Fruit fly (Drosophila melanogaster) whole organism, embryonic: ENCODE results near the gene Gli.
A peak's percentile ranks its signal among the peaks of the same experiment; 100 is the strongest.

Source experiments
- Ada2b ChIP-seq: fragments of 200-800 bp; sonication (Bioruptor generic); IDR thresholded peaks from 2 replicates; pipeline ENCODE4 v1.3.6; 2022; ENCODE audit warnings: missing biosample characterization, missing genetic modification characterization
- B-H2 ChIP-seq: fragments of 200-800 bp; sonication (Bioruptor generic); optimal IDR thresholded peaks from 2 replicates; lab custom pipeline; 2018; ENCODE audit warnings: missing biosample characterization, mild to moderate bottlenecking, missing genetic modification characterization
- CG12155 ChIP-seq: fragments of 200-800 bp; sonication (Bioruptor generic); optimal IDR thresholded peaks from 3 replicates; lab custom pipeline; 2016; ENCODE audit warnings: missing biosample characterization, missing genetic modification characterization
- CG12219 ChIP-seq: fragments of 200-800 bp; sonication (Bioruptor generic); optimal IDR thresholded peaks from 3 replicates; lab custom pipeline; 2018; ENCODE audit warnings: missing biosample characterization, mild to moderate bottlenecking, missing genetic modification characterization
- CG12769 ChIP-seq: fragments of 200-800 bp; sonication (Bioruptor generic); optimal IDR thresholded peaks from 2 replicates; lab custom pipeline; 2019; ENCODE audit warnings: missing biosample characterization, mild to moderate bottlenecking, missing genetic modification characterization, moderate library complexity
- CG14667 ChIP-seq: fragments of 200-800 bp; sonication (Bioruptor generic); IDR thresholded peaks from 2 replicates; pipeline ENCODE4 v1.3.6; 2022; ENCODE audit warnings: missing biosample characterization, missing genetic modification characterization
- CG14710 ChIP-seq: fragments of 200-800 bp; sonication (Bioruptor generic); optimal IDR thresholded peaks from 3 replicates; lab custom pipeline; 2019; ENCODE audit warnings: missing biosample characterization, mild to moderate bottlenecking, missing genetic modification characterization, moderate library complexity
- CG1603 ChIP-seq: fragments of 200-800 bp; sonication (Bioruptor generic); optimal IDR thresholded peaks from 2 replicates; lab custom pipeline; 2019; ENCODE audit warnings: missing biosample characterization, mild to moderate bottlenecking, missing genetic modification characterization, moderate library complexity
- CG16779 ChIP-seq: fragments of 200-800 bp; sonication (Bioruptor generic); IDR thresholded peaks from 2 replicates; pipeline ENCODE4 v1.3.6; 2022; ENCODE audit warnings: missing biosample characterization, missing genetic modification characterization
- CG17328 ChIP-seq: fragments of 200-800 bp; sonication (Bioruptor generic); IDR thresholded peaks from 2 replicates; pipeline ENCODE4 v1.3.6; 2022; ENCODE audit warnings: missing biosample characterization, missing genetic modification characterization
- CG2199 ChIP-seq: fragments of 200-800 bp; sonication (Bioruptor generic); IDR thresholded peaks from 3 replicates; pipeline ENCODE4 v1.3.6; 2022; ENCODE audit warnings: missing biosample characterization, missing genetic modification characterization
- CG2712 ChIP-seq: fragments of 200-800 bp; optimal IDR thresholded peaks from 3 replicates; lab custom pipeline; 2019; ENCODE audit warnings: missing biosample characterization, mild to moderate bottlenecking, missing genetic modification characterization, moderate library complexity
- CG34224 ChIP-seq: fragments of 200-800 bp; sonication (Bioruptor generic); IDR thresholded peaks from 3 replicates; pipeline ENCODE4 v1.3.6; 2022; ENCODE audit warnings: missing biosample characterization, missing genetic modification characterization; ENCODE audit not compliant: partially characterized antibody
- CG3995 ChIP-seq: fragments of 200-800 bp; sonication (Bioruptor generic); optimal IDR thresholded peaks from 3 replicates; lab custom pipeline; 2016; ENCODE audit warnings: missing biosample characterization, missing genetic modification characterization
- CG8478 ChIP-seq: fragments of >200 bp; optimal IDR thresholded peaks from 2 replicates; lab custom pipeline; 2018
- CTCF ChIP-seq: fragments of 200-800 bp; sonication (Bioruptor generic); optimal IDR thresholded peaks from 2 replicates; lab custom pipeline; 2017; ENCODE audit warnings: missing biosample characterization, mild to moderate bottlenecking, missing genetic modification characterization, moderate library complexity
- Chrac-16 ChIP-seq: fragments of 200-800 bp; sonication (Bioruptor generic); optimal IDR thresholded peaks from 3 replicates; lab custom pipeline; 2016; ENCODE audit warnings: missing biosample characterization, missing genetic modification characterization
- D19A ChIP-seq: fragments of 200-800 bp; optimal IDR thresholded peaks from 3 replicates; lab custom pipeline; 2019; ENCODE audit warnings: missing biosample characterization, mild to moderate bottlenecking, missing genetic modification characterization, moderate library complexity
- Ets65A ChIP-seq: fragments of 200-800 bp; sonication (Bioruptor generic); peaks from one replicate; lab custom pipeline; 2016; ENCODE audit warnings: missing biosample characterization, missing genetic modification characterization
- Hsf ChIP-seq: fragments of 200-800 bp; sonication (Bioruptor generic); optimal IDR thresholded peaks from 3 replicates; lab custom pipeline; 2016; ENCODE audit warnings: missing biosample characterization, missing genetic modification characterization
- Mes4 ChIP-seq: fragments of 200-800 bp; sonication (Bioruptor generic); optimal IDR thresholded peaks from 2 replicates; lab custom pipeline; 2016; ENCODE audit warnings: missing biosample characterization, missing genetic modification characterization
- NC2β ChIP-seq: fragments of 200-800 bp; sonication (Bioruptor generic); optimal IDR thresholded peaks from 2 replicates; lab custom pipeline; 2016; ENCODE audit warnings: missing biosample characterization, missing genetic modification characterization
- Neu2 ChIP-seq: fragments of 200-800 bp; sonication (Bioruptor generic); optimal IDR thresholded peaks from 3 replicates; lab custom pipeline; 2016; ENCODE audit warnings: missing biosample characterization, missing genetic modification characterization, borderline replicate concordance
- NfI ChIP-seq: fragments of 200-800 bp; sonication (Bioruptor generic); optimal IDR thresholded peaks from 3 replicates; lab custom pipeline; 2018; ENCODE audit warnings: missing biosample characterization, mild to moderate bottlenecking, missing genetic modification characterization, moderate library complexity
- Oli ChIP-seq: fragments of 200-800 bp; sonication (Bioruptor generic); optimal IDR thresholded peaks from 2 replicates; lab custom pipeline; 2018; ENCODE audit warnings: missing biosample characterization, mild to moderate bottlenecking, missing genetic modification characterization, moderate library complexity
- Rx ChIP-seq: fragments of 200-800 bp; sonication (Bioruptor generic); IDR thresholded peaks from 2 replicates; pipeline ENCODE4 v1.3.6; 2022; ENCODE audit warnings: missing biosample characterization, missing genetic modification characterization
- Scr ChIP-seq: fragments of 200-800 bp; sonication (Bioruptor generic); IDR thresholded peaks from 2 replicates; pipeline ENCODE4 v1.3.6; 2022; ENCODE audit warnings: missing biosample characterization, missing genetic modification characterization; ENCODE audit not compliant: partially characterized antibody
- Sox102F ChIP-seq: fragments of 200-800 bp; sonication (Bioruptor generic); optimal IDR thresholded peaks from 2 replicates; lab custom pipeline; 2018; ENCODE audit warnings: missing biosample characterization, mild to moderate bottlenecking, missing genetic modification characterization, moderate library complexity
- Usf ChIP-seq: fragments of 200-800 bp; sonication (Bioruptor generic); optimal IDR thresholded peaks from 2 replicates; lab custom pipeline; 2017; ENCODE audit warnings: missing genotype, missing biosample characterization, missing genetic modification characterization
- bsh ChIP-seq, 2 experiments: fragments of 200-800 bp; sonication (Bioruptor generic); optimal IDR thresholded peaks; 2 replicates each; lab custom pipeline; 2017 to 2018; ENCODE audit warnings: mild to moderate bottlenecking in 2 of 2, missing biosample characterization in 2 of 2, missing genetic modification characterization in 2 of 2, moderate library complexity in 1 of 2
- btn ChIP-seq: fragments of 200-800 bp; sonication (Bioruptor generic); optimal IDR thresholded peaks from 2 replicates; lab custom pipeline; 2016; ENCODE audit warnings: missing biosample characterization, missing genetic modification characterization
- chif ChIP-seq, 2 experiments: fragments of 200-800 bp; sonication (Bioruptor generic); optimal IDR thresholded peaks; 3 replicates each; lab custom pipeline; 2016; ENCODE audit warnings: missing biosample characterization in 2 of 2, missing genetic modification characterization in 2 of 2
- corto ChIP-seq: fragments of 200-800 bp; sonication (Bioruptor generic); optimal IDR thresholded peaks from 2 replicates; lab custom pipeline; 2016; ENCODE audit warnings: missing biosample characterization, mild to moderate bottlenecking, missing genetic modification characterization, moderate library complexity
- danr ChIP-seq: fragments of 200-800 bp; sonication (Bioruptor generic); IDR thresholded peaks from 2 replicates; pipeline ENCODE4 v1.3.6; 2022; ENCODE audit warnings: missing biosample characterization, missing genetic modification characterization
- dmrt11E ChIP-seq: fragments of 200-800 bp; sonication (Bioruptor generic); optimal IDR thresholded peaks from 3 replicates; lab custom pipeline; 2018; ENCODE audit warnings: missing biosample characterization, mild to moderate bottlenecking, missing genetic modification characterization, moderate library complexity
- emc ChIP-seq: fragments of 200-800 bp; sonication (Bioruptor generic); optimal IDR thresholded peaks from 2 replicates; lab custom pipeline; 2016; ENCODE audit warnings: missing biosample characterization, missing genetic modification characterization
- gro ChIP-seq: fragments of 200-800 bp; sonication (Bioruptor generic); optimal IDR thresholded peaks from 2 replicates; lab custom pipeline; 2016; ENCODE audit warnings: missing biosample characterization, missing genetic modification characterization
- hbn ChIP-seq: fragments of 200-800 bp; sonication (Bioruptor generic); IDR thresholded peaks from 2 replicates; pipeline ENCODE4 v1.3.6; 2022; ENCODE audit warnings: missing biosample characterization, missing genetic modification characterization; ENCODE audit not compliant: partially characterized antibody
- ken ChIP-seq: fragments of 200-800 bp; sonication (Bioruptor generic); IDR thresholded peaks from 3 replicates; pipeline ENCODE4 v1.3.6; 2022; ENCODE audit warnings: missing biosample characterization, missing genetic modification characterization
- klu ChIP-seq: fragments of 200-800 bp; sonication (Bioruptor generic); IDR thresholded peaks from 2 replicates; pipeline ENCODE4 v1.3.6; 2022; ENCODE audit warnings: missing biosample characterization, missing genetic modification characterization
- lbe ChIP-seq: fragments of 200-800 bp; sonication (Bioruptor generic); optimal IDR thresholded peaks from 2 replicates; lab custom pipeline; 2016; ENCODE audit warnings: missing biosample characterization, mild to moderate bottlenecking, missing genetic modification characterization
- pan ChIP-seq, 4 experiments: fragments of >200 bp in 3 of 4; fragments of 200-800 bp in 1 of 4; sonication (Bioruptor generic) in 1 of 4; optimal IDR thresholded peaks in 3 of 4; IDR thresholded peaks in 1 of 4; 2 replicates each; pipeline versions ENCODE4 v1.3.6 to Lab custom; 2017 to 2022; ENCODE audit warnings: missing biosample characterization in 2 of 4, missing genetic modification characterization in 2 of 4, mixed read lengths in 1 of 4
- run ChIP-seq: fragments of 200-800 bp; sonication (Bioruptor generic); optimal IDR thresholded peaks from 3 replicates; lab custom pipeline; 2018; ENCODE audit warnings: missing biosample characterization, mild to moderate bottlenecking, missing genetic modification characterization
- schlank ChIP-seq: fragments of 200-800 bp; sonication (Bioruptor generic); optimal IDR thresholded peaks from 2 replicates; lab custom pipeline; 2018; ENCODE audit warnings: missing biosample characterization, mild to moderate bottlenecking, missing genetic modification characterization
- sens ChIP-seq: fragments of 200-800 bp; sonication (Bioruptor generic); peaks from one replicate; lab custom pipeline; 2016; ENCODE audit warnings: missing biosample characterization, missing genetic modification characterization
- sqz ChIP-seq: fragments of 200-800 bp; sonication (Bioruptor generic); optimal IDR thresholded peaks from 3 replicates; lab custom pipeline; 2018; ENCODE audit warnings: missing biosample characterization, mild to moderate bottlenecking, missing genetic modification characterization
- tx ChIP-seq: fragments of 200-800 bp; sonication (Bioruptor generic); optimal IDR thresholded peaks from 2 replicates; lab custom pipeline; 2016; ENCODE audit warnings: missing biosample characterization, missing genetic modification characterization
- zen2 ChIP-seq: fragments of 200-800 bp; sonication (Bioruptor generic); IDR thresholded peaks from 3 replicates; pipeline ENCODE4 v1.3.6; 2022; ENCODE audit warnings: missing biosample characterization, missing genetic modification characterization; ENCODE audit not compliant: partially characterized antibody
- zfh1 ChIP-seq: fragments of 200-800 bp; sonication (Bioruptor generic); IDR thresholded peaks from 3 replicates; pipeline ENCODE4 v1.3.6; 2022; ENCODE audit warnings: missing biosample characterization, missing genetic modification characterization

Gene Gli

DNA sequence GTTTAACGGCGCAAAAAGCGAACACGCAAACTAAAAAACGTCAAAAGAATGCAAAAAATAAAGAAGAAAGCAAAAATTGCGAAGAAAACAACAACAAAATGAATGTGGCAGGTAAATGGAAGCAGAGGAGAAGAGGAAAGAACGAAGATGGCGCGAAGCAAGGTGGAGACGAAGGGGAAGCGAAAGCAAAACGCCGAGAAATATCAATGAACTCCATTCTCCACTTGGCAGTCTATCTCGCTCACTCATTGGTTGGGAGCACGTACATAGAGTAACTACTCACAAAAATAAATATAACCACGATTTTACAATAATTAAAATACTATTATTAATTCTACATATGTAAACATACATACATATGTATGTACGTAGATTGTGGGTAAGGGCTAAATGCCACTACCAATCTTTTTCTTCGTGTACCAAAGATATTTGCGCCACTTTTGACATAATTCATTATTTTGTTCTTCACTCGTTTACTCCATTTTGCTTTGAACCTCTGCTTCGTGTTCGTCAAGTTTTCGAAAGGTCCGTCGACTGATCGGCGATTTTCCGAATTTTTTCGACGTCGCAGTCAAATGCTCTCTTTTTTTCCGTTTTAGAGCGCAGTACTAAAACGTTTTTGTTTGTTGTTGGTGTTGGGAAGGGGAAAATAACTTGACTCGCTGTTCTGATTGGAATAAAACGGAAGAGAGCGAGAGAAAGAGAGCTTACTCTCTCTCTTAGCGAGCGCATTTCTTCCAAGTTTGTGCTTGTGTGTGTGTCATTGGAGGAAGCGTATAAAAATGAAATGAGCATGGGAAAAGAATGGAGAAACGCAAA lies 17.3 kb downstream of the Gli start (continued):
- no peak for TF ChIP-seq Scr
- peak; percentile 90 for TF ChIP-seq D19A (tag; lab: Kevin White, UChicago)
- TF ChIP-seq CTCF (GFP tag; lab: Kevin White, UChicago) = no peak
- no peak for TF ChIP-seq CG34224 (GFP tag; lab: Robert Waterston, UW)
- TF ChIP-seq ken (GFP tag; lab: Robert Waterston, UW) = no peak
- no peak for TF ChIP-seq Sox102F (GFP tag; lab: Kevin White, UChicago)
- no peak for TF ChIP-seq schlank
- no peak for TF ChIP-seq NfI (GFP tag; lab: Kevin White, UChicago)
- TF ChIP-seq CG2199 (GFP tag; lab: Robert Waterston, UW) = no peak
- no peak for TF ChIP-seq Neu2 (GFP tag; lab: Kevin White, UChicago)
- no peak for TF ChIP-seq CG3995 (GFP tag; lab: Kevin White, UChicago)
- no peak for TF ChIP-seq CG12769 (tag; lab: Kevin White, UChicago)
- TF ChIP-seq sqz (GFP tag; lab: Kevin White, UChicago) = no peak
- no peak for TF ChIP-seq run (tag; lab: Kevin White, UChicago)
- TF ChIP-seq klu = no peak
- no peak for TF ChIP-seq B-H2 (GFP tag; lab: Kevin White, UChicago)
- no peak for TF ChIP-seq Ada2b (GFP tag; lab: Robert Waterston, UW)
- no peak for TF ChIP-seq Mes4 (GFP tag; lab: Kevin White, UChicago)
- TF ChIP-seq CG2712 (tag; lab: Kevin White, UChicago) = no peak
- no peak for TF ChIP-seq tx
- TF ChIP-seq danr = no peak
- 0 out of 2 replicates have a peak, but pooled peaks have one; percentile 23 for TF ChIP-seq hbn
- no peak for TF ChIP-seq CG8478 (lab: Kevin White, UChicago)
- no peak for TF ChIP-seq zen2 (GFP tag; lab: Robert Waterston, UW)
- TF ChIP-seq lbe (GFP tag; lab: Kevin White, UChicago) = peak; percentile 44

DNA sequence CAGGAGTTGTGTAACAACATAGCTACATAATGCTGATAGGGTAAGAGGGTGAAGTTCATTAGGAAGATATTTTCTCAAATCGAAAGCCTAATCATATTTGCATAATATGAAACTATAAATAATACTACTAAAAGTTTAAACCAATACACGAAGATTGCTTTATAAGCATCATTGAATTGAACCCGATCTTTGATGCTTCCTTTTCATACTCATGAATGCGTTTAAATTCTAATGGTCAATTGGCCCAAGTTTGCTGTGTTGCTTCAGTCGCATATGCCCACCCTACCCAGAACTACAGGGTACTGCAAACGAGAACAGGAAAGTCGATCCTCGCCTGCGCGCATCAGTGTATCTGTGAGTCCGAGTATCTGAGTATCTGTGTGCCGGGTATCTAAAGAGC lies 19.0 kb downstream of the Gli start:
- TF ChIP-seq chif (GFP tag; optimal IDR thresholded peaks at IDR 0.05; lab: Kevin White, UChicago) (peak in 1 of 2 experiments; percentile 27), dmrt11E (tag; lab: Kevin White, UChicago) (peak; percentile 46), corto (peak; percentile 56), emc (GFP tag; lab: Kevin White, UChicago) (no peak), Hsf (no peak), gro (GFP tag; lab: Kevin White, UChicago) (no peak), NC2β (GFP tag; lab: Kevin White, UChicago) (no peak), sens (GFP tag; lab: Kevin White, UChicago) (peak; percentile 78), CG16779 (GFP tag; lab: Robert Waterston, UW) (no peak), CTCF (GFP tag; lab: Kevin White, UChicago) (no peak), Rx (GFP tag; lab: Robert Waterston, UW) (no peak), CG17328 (GFP tag; lab: Robert Waterston, UW) (0 out of 2 replicates have a peak, but pooled peaks have one; percentile 25), Usf (GFP tag; lab: Kevin White, UChicago) (peak; percentile 11), CG12219 (GFP tag; lab: Kevin White, UChicago) (no peak), CG12155 (no peak), CG14710 (no peak), zfh1 (GFP tag; lab: Robert Waterston, UW) (peak; percentile 45; the same call in 2 of the 3 replicates), lbe (GFP tag; lab: Kevin White, UChicago) (peak; percentile 82), btn (GFP tag; lab: Kevin White, UChicago) (no peak), Ets65A (GFP tag; lab: Kevin White, UChicago) (peak; percentile 54), hbn (no peak), CG1603 (tag; lab: Kevin White, UChicago) (peak; percentile 23), pan (optimal IDR thresholded peaks at IDR 0.05; lab: Kevin White, UChicago) (peak in 1 of 2 experiments; percentile 69), pan (GFP tag; optimal IDR thresholded peaks at IDR 0.05 in 1 of 2, IDR thresholded peaks at IDR 0.05 in 1 of 2) (peak in 1 of 2 experiments; percentile 43), CG14667 (GFP tag; lab: Robert Waterston, UW) (no peak), Chrac-16 (GFP tag; lab: Kevin White, UChicago) (peak; percentile 7), bsh (GFP tag; optimal IDR thresholded peaks at IDR 0.05; lab: Kevin White, UChicago) (peak in 1 of 2 experiments; percentile 81), Oli (tag; lab: Kevin White, UChicago) (no peak)
